Worm (Caenorhabditis elegans): ENCODE measurements around the gene fmo-2.

- TF ChIP-seq nhr-23 (tag; optimal IDR thresholded peaks at IDR 0.05) = no peak
- TF ChIP-seq nhr-237 (tag; optimal IDR thresholded peaks at IDR 0.05) = no peak
- no peak for TF ChIP-seq snpc-4 (tag; optimal IDR thresholded peaks at IDR 0.05)
- TF ChIP-seq lin-39 (tag; optimal IDR thresholded peaks at IDR 0.05) = no peak
- TF ChIP-seq nfya-1 (tag; optimal IDR thresholded peaks at IDR 0.05; ENCODE audit: insufficient read depth) = no peak
- TF ChIP-seq egl-27 (tag; optimal IDR thresholded peaks at IDR 0.05) = no peak
- TF ChIP-seq ama-1 (optimal IDR thresholded peaks at IDR 0.05) = no peak
- TF ChIP-seq lin-15B (tag; optimal IDR thresholded peaks at IDR 0.05) = no peak
- no peak for TF ChIP-seq unc-62 (GFP tag; optimal IDR thresholded peaks at IDR 0.05)
- no peak for TF ChIP-seq pha-4 (tag; optimal IDR thresholded peaks at IDR 0.05)
Measured at ce11 chrIV:10718865-10719264, 36.5 kb downstream of the fmo-2 start.
